Fruit fly (Drosophila melanogaster) whole organism, embryonic: ENCODE measurements around the gene Alp5.

Experiments used
- Adf1 ChIP-seq: fragments of 200-800 bp; sonication (Bioruptor generic); IDR thresholded peaks from 2 replicates; pipeline ENCODE4 v1.3.6; 2022; ENCODE audit warnings: missing biosample characterization, missing genetic modification characterization
- Aef1 ChIP-seq: fragments of 200-800 bp; sonication (Bioruptor generic); IDR thresholded peaks from 3 replicates; pipeline ENCODE4 v1.3.6; 2022; ENCODE audit warnings: missing biosample characterization, missing genetic modification characterization
- CG10274 ChIP-seq: fragments of 200-800 bp; sonication (Bioruptor generic); optimal IDR thresholded peaks from 3 replicates; lab custom pipeline; 2017; ENCODE audit warnings: missing biosample characterization, mild to moderate bottlenecking, missing genetic modification characterization
- CG10543 ChIP-seq: fragments of 200-800 bp; sonication (Bioruptor generic); optimal IDR thresholded peaks from 3 replicates; lab custom pipeline; 2017; ENCODE audit warnings: missing biosample characterization, mild to moderate bottlenecking, missing genetic modification characterization, moderate library complexity
- CG12236 ChIP-seq: fragments of 200-800 bp; sonication (Bioruptor generic); optimal IDR thresholded peaks from 2 replicates; lab custom pipeline; 2016; ENCODE audit warnings: missing biosample characterization, missing genetic modification characterization
- CG12391 ChIP-seq: fragments of 200-800 bp; sonication (Bioruptor generic); optimal IDR thresholded peaks from 3 replicates; lab custom pipeline; 2018; ENCODE audit warnings: missing biosample characterization, mild to moderate bottlenecking, missing genetic modification characterization, moderate library complexity
- CG16815 ChIP-seq: fragments of 200-800 bp; sonication (Bioruptor generic); optimal IDR thresholded peaks from 3 replicates; lab custom pipeline; 2017; ENCODE audit warnings: missing biosample characterization, mild to moderate bottlenecking, missing genetic modification characterization
- CG18619 ChIP-seq: fragments of 200-800 bp; sonication (Bioruptor generic); optimal IDR thresholded peaks from 3 replicates; lab custom pipeline; 2017; ENCODE audit warnings: missing biosample characterization, mild to moderate bottlenecking, missing genetic modification characterization
- CG18764 ChIP-seq: fragments of 200-800 bp; sonication (Bioruptor generic); optimal IDR thresholded peaks from 3 replicates; lab custom pipeline; 2016; ENCODE audit warnings: missing biosample characterization, missing genetic modification characterization
- CG2712 ChIP-seq: fragments of 200-800 bp; optimal IDR thresholded peaks from 3 replicates; lab custom pipeline; 2019; ENCODE audit warnings: missing biosample characterization, mild to moderate bottlenecking, missing genetic modification characterization, moderate library complexity
- CG31441 ChIP-seq: fragments of 200-800 bp; sonication (Bioruptor generic); IDR thresholded peaks from 2 replicates; pipeline ENCODE4 v1.3.6; 2022; ENCODE audit warnings: missing biosample characterization, missing genetic modification characterization
- CG34376 ChIP-seq: fragments of 200-800 bp; sonication (Bioruptor generic); optimal IDR thresholded peaks from 2 replicates; lab custom pipeline; 2018; ENCODE audit warnings: missing biosample characterization, mild to moderate bottlenecking, missing genetic modification characterization
- CG6813 ChIP-seq: fragments of 200-800 bp; sonication (Bioruptor generic); optimal IDR thresholded peaks from 2 replicates; lab custom pipeline; 2017; ENCODE audit warnings: missing biosample characterization, missing genetic modification characterization, mild to moderate bottlenecking, moderate library complexity, missing genetic modification reagents
- CG7357 ChIP-seq: fragments of 200-800 bp; sonication (Bioruptor generic); IDR thresholded peaks from 3 replicates; pipeline ENCODE4 v1.3.6; 2022; ENCODE audit warnings: missing biosample characterization, missing genetic modification characterization
- CG8281 ChIP-seq: fragments of 200-800 bp; sonication (Bioruptor generic); optimal IDR thresholded peaks from 2 replicates; lab custom pipeline; 2018; ENCODE audit warnings: missing biosample characterization, mild to moderate bottlenecking, missing genetic modification characterization, moderate library complexity
- CG8478 ChIP-seq: fragments of >200 bp; optimal IDR thresholded peaks from 2 replicates; lab custom pipeline; 2018
- CoRest ChIP-seq: fragments of 200-800 bp; sonication (Bioruptor generic); optimal IDR thresholded peaks from 3 replicates; lab custom pipeline; 2018; ENCODE audit warnings: missing biosample characterization, mild to moderate bottlenecking, missing genetic modification characterization, moderate library complexity
- Drgx ChIP-seq: fragments of 200-800 bp; sonication (Bioruptor generic); IDR thresholded peaks from 2 replicates; pipeline ENCODE4 v1.3.6; 2022; ENCODE audit warnings: missing biosample characterization, missing genetic modification characterization
- Ets65A ChIP-seq: fragments of 200-800 bp; sonication (Bioruptor generic); peaks from one replicate; lab custom pipeline; 2016; ENCODE audit warnings: missing biosample characterization, missing genetic modification characterization
- Fer1 ChIP-seq: fragments of 200-800 bp; sonication (Bioruptor generic); optimal IDR thresholded peaks from 2 replicates; lab custom pipeline; 2017; ENCODE audit warnings: missing biosample characterization, mild to moderate bottlenecking, missing genetic modification characterization
- HLH3B ChIP-seq: fragments of 200-800 bp; sonication (Bioruptor generic); IDR thresholded peaks from 2 replicates; pipeline ENCODE4 v1.3.6; 2022; ENCODE audit warnings: missing biosample characterization, missing genetic modification characterization
- Med ChIP-seq: fragments of 200-800 bp; sonication (Bioruptor generic); peaks from one replicate; lab custom pipeline; 2016; ENCODE audit warnings: missing biosample characterization, missing genetic modification characterization, mild to moderate bottlenecking, inconsistent platforms, moderate library complexity
- Nf-YA ChIP-seq: fragments of 200-800 bp; sonication (Bioruptor generic); IDR thresholded peaks from 2 replicates; pipeline ENCODE4 v1.3.6; 2022; ENCODE audit warnings: missing biosample characterization, missing genetic modification characterization
- Poxn ChIP-seq: fragments of 200-800 bp; sonication (Bioruptor generic); IDR thresholded peaks from 2 replicates; pipeline ENCODE4 v1.3.6; 2022; ENCODE audit warnings: missing biosample characterization, missing genetic modification characterization
- Sry-δ ChIP-seq: fragments of 200-800 bp; sonication (Bioruptor generic); optimal IDR thresholded peaks from 2 replicates; lab custom pipeline; 2016; ENCODE audit warnings: missing biosample characterization, missing genetic modification characterization
- Trl ChIP-seq, 3 experiments: fragments of >200 bp in 2 of 3; fragments of 200-800 bp in 1 of 3; sonication (Bioruptor generic) in 1 of 3; optimal IDR thresholded peaks; 2 replicates in 1 of 3; 3 replicates in 2 of 3; lab custom pipeline; 2016 to 2017; ENCODE audit warnings: missing biosample characterization in 1 of 3, missing genetic modification characterization in 1 of 3
- cwo ChIP-seq: fragments of 200-800 bp; sonication (Bioruptor generic); optimal IDR thresholded peaks from 3 replicates; lab custom pipeline; 2017; ENCODE audit warnings: missing biosample characterization, missing genetic modification characterization, mild to moderate bottlenecking, moderate library complexity, missing genetic modification reagents
- dan ChIP-seq: fragments of 200-800 bp; sonication (Bioruptor generic); IDR thresholded peaks from 2 replicates; pipeline ENCODE4 v1.3.6; 2022; ENCODE audit warnings: missing biosample characterization, missing genetic modification characterization
- danr ChIP-seq: fragments of 200-800 bp; sonication (Bioruptor generic); IDR thresholded peaks from 2 replicates; pipeline ENCODE4 v1.3.6; 2022; ENCODE audit warnings: missing biosample characterization, missing genetic modification characterization
- dati ChIP-seq: fragments of 200-800 bp; sonication (Bioruptor generic); IDR thresholded peaks from 2 replicates; pipeline ENCODE4 v1.3.6; 2022; ENCODE audit warnings: missing biosample characterization, missing genetic modification characterization
- dysf ChIP-seq: fragments of 200-800 bp; sonication (Bioruptor generic); IDR thresholded peaks from 3 replicates; pipeline ENCODE4 v1.3.6; 2022; ENCODE audit warnings: missing biosample characterization, missing genetic modification characterization
- ham ChIP-seq: fragments of 200-800 bp; sonication (Bioruptor generic); IDR thresholded peaks from 2 replicates; pipeline ENCODE4 v1.3.6; 2022; ENCODE audit warnings: missing biosample characterization, missing genetic modification characterization
- maf-S ChIP-seq: fragments of 200-800 bp; sonication (Bioruptor generic); optimal IDR thresholded peaks from 2 replicates; lab custom pipeline; 2016; ENCODE audit warnings: missing biosample characterization, missing genetic modification characterization
- pb ChIP-seq: fragments of 200-800 bp; sonication (Bioruptor generic); optimal IDR thresholded peaks from 3 replicates; lab custom pipeline; 2016; ENCODE audit warnings: missing biosample characterization, missing genetic modification characterization
- pnt ChIP-seq: fragments of 200-800 bp; sonication (Bioruptor generic); optimal IDR thresholded peaks from 3 replicates; lab custom pipeline; 2016; ENCODE audit warnings: missing biosample characterization, missing genetic modification characterization
- sens ChIP-seq: fragments of 200-800 bp; sonication (Bioruptor generic); peaks from one replicate; lab custom pipeline; 2016; ENCODE audit warnings: missing biosample characterization, missing genetic modification characterization
- sens-2 ChIP-seq: fragments of 200-800 bp; sonication (Bioruptor generic); IDR thresholded peaks from 2 replicates; pipeline ENCODE4 v1.3.6; 2022; ENCODE audit warnings: missing biosample characterization, missing genetic modification characterization
- sug ChIP-seq: fragments of 200-800 bp; optimal IDR thresholded peaks from 2 replicates; lab custom pipeline; 2019; ENCODE audit warnings: missing biosample characterization, mild to moderate bottlenecking, missing genetic modification characterization, moderate library complexity
- tap ChIP-seq: fragments of 200-800 bp; optimal IDR thresholded peaks from 3 replicates; lab custom pipeline; 2019; ENCODE audit warnings: missing biosample characterization, mild to moderate bottlenecking, missing genetic modification characterization, moderate library complexity
- tio ChIP-seq: fragments of 200-800 bp; sonication (Bioruptor generic); optimal IDR thresholded peaks from 2 replicates; lab custom pipeline; 2017; ENCODE audit warnings: missing biosample characterization, missing genetic modification characterization, inconsistent platforms
- twi ChIP-seq: fragments of 200-800 bp; optimal IDR thresholded peaks from 2 replicates; lab custom pipeline; 2019; ENCODE audit warnings: missing biosample characterization, mild to moderate bottlenecking, missing genetic modification characterization, moderate library complexity
- vvl ChIP-seq: fragments of 200-800 bp; sonication (Bioruptor generic); IDR thresholded peaks from 2 replicates; pipeline ENCODE4 v1.3.6; 2022; ENCODE audit warnings: missing biosample characterization, missing genetic modification characterization
- wek ChIP-seq: fragments of 200-800 bp; sonication (Bioruptor generic); optimal IDR thresholded peaks from 3 replicates; lab custom pipeline; 2018; ENCODE audit warnings: missing biosample characterization, mild to moderate bottlenecking, missing genetic modification characterization, moderate library complexity
- zf30C ChIP-seq: fragments of 200-800 bp; sonication (Bioruptor generic); optimal IDR thresholded peaks from 3 replicates; lab custom pipeline; 2018; ENCODE audit warnings: missing biosample characterization, mild to moderate bottlenecking, missing genetic modification characterization

The Alp5 gene

DNA sequence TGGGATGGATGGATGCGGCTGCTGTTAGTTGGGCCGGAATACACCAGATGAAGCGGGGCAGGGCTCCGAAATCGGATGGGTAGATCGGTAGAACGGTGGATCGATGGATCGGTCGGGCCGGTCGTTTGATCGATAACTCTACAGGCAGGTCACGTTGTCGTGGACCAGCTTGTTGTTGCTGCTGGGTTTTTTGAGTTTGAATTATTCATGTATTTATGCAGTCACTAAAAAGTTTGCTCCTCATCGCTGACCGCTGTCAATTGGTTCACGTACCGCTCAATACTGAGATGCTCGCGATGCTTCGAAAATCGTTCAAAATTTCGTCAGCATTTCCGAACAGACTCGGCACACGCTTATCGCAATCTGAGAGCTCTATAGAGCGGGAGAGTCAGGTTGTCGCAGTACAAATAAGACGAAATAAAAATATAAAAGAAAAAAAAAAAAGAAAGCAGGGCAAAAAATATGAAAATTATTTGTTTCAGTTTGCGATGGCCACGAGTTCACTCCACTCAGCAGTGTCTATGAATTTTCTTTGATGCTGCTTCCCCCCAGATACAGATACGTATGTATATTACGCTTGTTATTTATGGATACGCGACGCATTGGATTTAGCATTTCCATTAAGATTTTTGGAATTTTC, 17.2 kb upstream of the Alp5 start, which contains the start of gene peg (continued):
- TF ChIP-seq CG16815 (GFP tag; lab: Kevin White, UChicago), result no peak
- TF ChIP-seq tap (tag; lab: Kevin White, UChicago), result no peak
- peak; percentile 59 for TF ChIP-seq Drgx (GFP tag; lab: Robert Waterston, UW)

DNA sequence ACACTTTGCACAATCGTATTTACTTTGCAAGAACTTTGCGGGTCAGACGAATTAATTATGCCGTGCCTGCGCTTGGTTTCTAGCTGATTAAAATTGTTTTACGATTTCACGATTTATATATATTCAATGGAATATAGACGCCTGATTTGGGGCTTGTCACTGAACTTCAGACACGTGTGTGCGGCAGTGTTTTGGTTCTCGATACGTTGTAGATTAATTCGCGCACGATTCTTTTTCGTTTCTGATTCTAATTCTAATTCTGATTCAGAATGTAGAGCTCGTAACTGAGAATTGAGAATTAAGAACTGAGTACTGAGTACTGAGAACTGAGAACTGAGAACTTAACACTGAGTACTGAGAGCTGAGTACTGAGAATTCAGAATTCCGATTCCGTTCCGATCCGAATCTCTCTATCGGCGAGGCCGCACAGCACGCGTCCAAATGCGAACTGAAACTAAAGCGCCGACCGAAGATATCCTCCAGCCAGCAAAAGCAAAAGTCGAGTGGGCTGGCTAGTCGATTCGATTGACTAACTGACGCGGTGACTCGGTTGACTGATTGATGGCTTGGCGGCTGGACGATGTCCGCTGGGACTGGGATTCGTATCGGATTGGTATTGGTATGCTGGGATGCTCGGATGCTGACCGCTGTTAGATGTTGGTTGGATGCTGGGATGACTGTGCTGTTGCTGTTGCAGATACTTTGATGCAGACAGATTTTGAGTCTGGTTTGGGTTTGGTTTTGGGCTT, 16.2 kb upstream of the Alp5 start:
- peak; percentile 97 for TF ChIP-seq CG8281 (tag; lab: Kevin White, UChicago)
- no peak for TF ChIP-seq wek (GFP tag; lab: Kevin White, UChicago)
- TF ChIP-seq Trl (optimal IDR thresholded peaks at IDR 0.05; lab: Kevin White, UChicago), result peak in 1 of 2 experiments; percentile 26
- TF ChIP-seq Trl (GFP tag; optimal IDR thresholded peaks at IDR 0.05; lab: Kevin White, UChicago), result no peak
- no peak for TF ChIP-seq Med (GFP tag; lab: Kevin White, UChicago)
- TF ChIP-seq cwo, result peak; percentile 92
- TF ChIP-seq dysf (GFP tag; lab: Robert Waterston, UW), result 0 out of 3 replicates have a peak, but pooled peaks have one; percentile 23
- peak; percentile 9 for TF ChIP-seq sens (GFP tag; lab: Kevin White, UChicago)
- TF ChIP-seq sug (tag; lab: Kevin White, UChicago), result peak; percentile 17
- peak; percentile 22 for TF ChIP-seq CG10543
- TF ChIP-seq ham, result no peak
- TF ChIP-seq CG34376 (GFP tag; lab: Kevin White, UChicago), result peak; percentile 45
- no peak for TF ChIP-seq Nf-YA (GFP tag; lab: Robert Waterston, UW)
- TF ChIP-seq Sry-δ, result no peak

DNA sequence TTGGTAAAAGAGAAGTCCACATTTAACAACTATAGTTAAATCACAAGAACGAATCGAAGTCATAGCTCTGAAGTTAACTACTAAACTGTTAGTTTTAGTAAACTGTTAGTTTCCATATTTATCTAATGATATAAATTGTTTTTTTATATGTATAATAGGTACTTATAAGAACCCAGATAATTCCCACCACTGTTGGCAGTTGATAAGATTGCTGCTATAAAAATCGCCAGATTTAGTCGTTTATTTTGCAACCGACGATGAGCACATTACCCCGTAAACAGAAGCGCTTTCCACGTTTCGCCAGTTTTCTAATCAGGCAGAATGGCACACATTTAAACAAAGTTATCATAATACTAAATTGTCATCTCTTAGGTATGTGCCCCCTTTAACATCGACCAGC, 12.3 kb upstream of the Alp5 start:
- TF ChIP-seq Ets65A (GFP tag; lab: Kevin White, UChicago), result peak; percentile 50
- no peak for TF ChIP-seq CG10274 (GFP tag; lab: Kevin White, UChicago)

DNA sequence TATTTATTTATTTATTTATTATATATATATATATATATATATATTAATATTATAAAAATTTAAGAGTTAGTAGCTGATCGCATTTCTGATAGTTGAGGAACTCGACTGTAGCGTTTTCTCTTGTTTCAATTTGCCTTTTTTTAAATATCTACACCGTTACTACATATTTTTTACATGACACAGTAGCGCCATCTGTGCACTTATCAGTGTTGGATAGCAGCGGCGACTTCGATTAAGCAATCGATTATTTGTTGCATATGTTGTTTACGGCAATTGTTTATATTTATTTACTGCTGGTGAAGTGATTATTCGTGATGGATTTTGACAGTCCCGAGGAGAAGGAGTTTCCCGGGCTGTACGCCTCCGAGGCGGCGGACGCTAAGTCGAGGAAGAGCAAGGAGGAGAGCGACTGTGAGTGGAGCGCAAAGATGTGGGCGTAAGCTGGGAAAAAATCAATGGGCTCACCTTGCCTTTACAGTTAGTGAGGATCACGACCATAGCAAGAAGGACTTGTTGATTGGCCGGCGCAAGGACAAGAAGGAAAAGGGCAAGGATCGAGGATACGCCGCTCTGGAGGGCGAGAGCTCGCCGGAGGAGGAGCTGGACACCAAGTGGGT, 10.8 kb upstream of the Alp5 start, which contains the start of gene Rlip:
TSS of gene Rlip (plus strand) at position 221 of the 617 bp plus-strand sequence.
- TF ChIP-seq dati (GFP tag; lab: Robert Waterston, UW) (no peak), vvl (GFP tag; lab: Robert Waterston, UW) (peak; percentile 68), CG2712 (tag; lab: Kevin White, UChicago) (peak; percentile 46), twi (tag; lab: Kevin White, UChicago) (peak; percentile 21), pb (GFP tag; lab: Kevin White, UChicago) (no peak), Fer1 (GFP tag; lab: Kevin White, UChicago) (peak; percentile 50), CG6813 (GFP tag; lab: Kevin White, UChicago) (no peak), dan (GFP tag; lab: Robert Waterston, UW) (no peak), CG12236 (GFP tag; lab: Kevin White, UChicago) (no peak), zf30C (GFP tag; lab: Kevin White, UChicago) (no peak), tio (no peak), CG18764 (GFP tag; lab: Kevin White, UChicago) (peak; percentile 41), sens-2 (GFP tag; lab: Robert Waterston, UW) (no peak), CG8478 (lab: Kevin White, UChicago) (no peak), CG31441 (GFP tag; lab: Robert Waterston, UW) (no peak), HLH3B (GFP tag; lab: Robert Waterston, UW) (peak; percentile 53; the same call in 1 of the 2 replicates), pnt (GFP tag; lab: Kevin White, UChicago) (peak; percentile 25), CG7357 (GFP tag; lab: Robert Waterston, UW) (no peak), Adf1 (GFP tag; lab: Robert Waterston, UW) (no peak), maf-S (no peak), CG18619 (no peak), cwo (no peak), Aef1 (GFP tag; lab: Robert Waterston, UW) (peak; percentile 38), CoRest (tag; lab: Kevin White, UChicago) (no peak), danr (no peak), CG12391 (tag; lab: Kevin White, UChicago) (no peak), Poxn (no peak)
